Worm (Caenorhabditis elegans): Measurements from ENCODE around the gene Y39A3A.3.

ce11 chrIII:2116797-2117196 is 48.6 kb upstream of the Y39A3A.3 start, which contains the start of gene Y48G9A.11:
- TF ChIP-seq B0310.2 (tag; optimal IDR thresholded peaks at IDR 0.05), result no peak
- no peak for TF ChIP-seq flt-1 (GFP tag; IDR thresholded peaks at IDR 0.05)
- no peak for TF ChIP-seq ama-1 (optimal IDR thresholded peaks at IDR 0.05)
